Worm (Caenorhabditis elegans) whole organism, L4 larva: ENCODE measurements around the gene wdr-5.3.
A peak's percentile ranks its signal among the peaks of the same experiment; 100 is the strongest.

Experiments used
- F10B5.3 ChIP-seq: sonication (generic microtip); optimal IDR thresholded peaks from 2 replicates; lab custom pipeline; 2016; ENCODE audit warnings: mild to moderate bottlenecking, missing genetic modification characterization, missing compliant biosample characterization
- F44E2.7 ChIP-seq: fragments of 200-800 bp; sonication (Bioruptor generic); IDR thresholded peaks from 2 replicates; pipeline ENCODE4 v2.1.2; 2022; ENCODE audit warnings: missing genetic modification characterization, missing compliant biosample characterization
- T20F7.1 ChIP-seq: fragments of 200-800 bp; sonication (Bioruptor generic); optimal IDR thresholded peaks from 2 replicates; lab custom pipeline; 2018; ENCODE audit warnings: mild to moderate bottlenecking, missing genetic modification characterization, missing compliant biosample characterization
- T26A8.4 ChIP-seq: fragments of 200-800 bp; sonication (Bioruptor generic); IDR thresholded peaks from 2 replicates; pipeline ENCODE4 v1.3.6; 2022; ENCODE audit warnings: missing genetic modification characterization, missing compliant biosample characterization
- Y5F2A.4 ChIP-seq: fragments of 200-800 bp; sonication (Bioruptor generic); optimal IDR thresholded peaks from 2 replicates; lab custom pipeline; 2018; ENCODE audit warnings: mild to moderate bottlenecking, missing genetic modification characterization, missing compliant biosample characterization
- aha-1 ChIP-seq: fragments of 150-350 bp; peaks from one replicate; lab custom pipeline; 2014; ENCODE audit warnings: missing biosample characterization, missing genetic modification characterization
- arid-1 ChIP-seq: fragments of 200-800 bp; sonication (Bioruptor generic); conservative IDR thresholded peaks from 2 replicates; pipeline ENCODE4 v1.3.6; 2022; ENCODE audit warnings: missing genetic modification reagents, missing genetic modification characterization, missing compliant biosample characterization
- ceh-32 ChIP-seq: sonication (generic microtip); optimal IDR thresholded peaks from 2 replicates; lab custom pipeline; 2016; ENCODE audit warnings: mild to moderate bottlenecking, missing genetic modification characterization, missing compliant biosample characterization; ENCODE audit not compliant: poor library complexity
- ceh-62 ChIP-seq: sonication (generic microtip); optimal IDR thresholded peaks from 2 replicates; lab custom pipeline; 2017; ENCODE audit warnings: missing biosample characterization, missing genetic modification characterization
- ctbp-1 ChIP-seq: fragments of 200-800 bp; sonication (Bioruptor generic); IDR thresholded peaks from 2 replicates; pipeline ENCODE4 v1.3.6; 2022; ENCODE audit warnings: missing genetic modification reagents, missing genetic modification characterization, missing compliant biosample characterization
- daf-12 ChIP-seq: fragments of 150-350 bp; optimal IDR thresholded peaks from 2 replicates; lab custom pipeline; 2014; ENCODE audit warnings: missing biosample characterization, missing genetic modification reagents, missing genetic modification characterization
- daf-16 ChIP-seq, 3 experiments: sonication (generic microtip); optimal IDR thresholded peaks; 2 replicates each; lab custom pipeline; 2016 to 2017; ENCODE audit warnings: missing genetic modification characterization in 3 of 3, missing genetic modification reagents in 3 of 3, mild to moderate bottlenecking in 2 of 3, missing compliant biosample characterization in 2 of 3, missing biosample characterization in 1 of 3, moderate library complexity in 1 of 3
- dmd-6 ChIP-seq: fragments of 200-800 bp; sonication (Bioruptor generic); IDR thresholded peaks from 2 replicates; pipeline ENCODE4 v1.3.6; 2022; ENCODE audit warnings: missing genetic modification reagents, missing genetic modification characterization, missing compliant biosample characterization
- dmd-9 ChIP-seq: fragments of 200-800 bp; sonication (Bioruptor generic); IDR thresholded peaks from 2 replicates; pipeline ENCODE4 v1.3.6; 2022; ENCODE audit warnings: missing genetic modification reagents, missing genetic modification characterization, missing compliant biosample characterization
- dpl-1 ChIP-seq: fragments of 150-350 bp; optimal IDR thresholded peaks from 2 replicates; lab custom pipeline; 2014; ENCODE audit warnings: missing biosample characterization, missing genetic modification reagents, missing genetic modification characterization
- dve-1 ChIP-seq: sonication (generic microtip); optimal IDR thresholded peaks from 2 replicates; lab custom pipeline; 2017; ENCODE audit warnings: antibody characterized with exemption, mild to moderate bottlenecking, missing genetic modification characterization, missing compliant biosample characterization; ENCODE audit not compliant: insufficient read depth
- gei-8 ChIP-seq: fragments of 200-800 bp; sonication (Bioruptor generic); optimal IDR thresholded peaks from 2 replicates; lab custom pipeline; 2018; ENCODE audit warnings: mild to moderate bottlenecking, missing genetic modification characterization, missing compliant biosample characterization
- hlh-11 ChIP-seq: fragments of 200-800 bp; sonication (Bioruptor generic); optimal IDR thresholded peaks from 2 replicates; lab custom pipeline; 2018; ENCODE audit warnings: mild to moderate bottlenecking, missing genetic modification characterization, missing compliant biosample characterization
- lin-1 ChIP-seq: fragments of 200-800 bp; sonication (Bioruptor generic); IDR thresholded peaks from 2 replicates; pipeline ENCODE4 v1.3.6; 2022; ENCODE audit warnings: missing genetic modification reagents, missing genetic modification characterization, missing compliant biosample characterization
- lin-13 ChIP-seq: fragments of 150-350 bp; optimal IDR thresholded peaks from 2 replicates; lab custom pipeline; 2014; ENCODE audit warnings: missing biosample characterization, missing genetic modification reagents, missing genetic modification characterization
- lin-39 ChIP-seq: fragments of 150-350 bp; optimal IDR thresholded peaks from 2 replicates; lab custom pipeline; 2014; ENCODE audit warnings: missing biosample characterization, missing genetic modification reagents, missing genetic modification characterization
- madf-9 ChIP-seq: fragments of 200-800 bp; sonication (Bioruptor generic); conservative IDR thresholded peaks from 2 replicates; pipeline ENCODE4 v1.3.6; 2022; ENCODE audit warnings: missing genetic modification reagents, missing genetic modification characterization, missing compliant biosample characterization
- mes-2 ChIP-seq: sonication (generic microtip); optimal IDR thresholded peaks from 2 replicates; lab custom pipeline; 2016; ENCODE audit warnings: missing genotype, mild to moderate bottlenecking, missing genetic modification characterization, missing compliant biosample characterization; ENCODE audit not compliant: poor library complexity, severe bottlenecking
- mxl-3 ChIP-seq: fragments of 200-800 bp; sonication (Bioruptor generic); optimal IDR thresholded peaks from 2 replicates; lab custom pipeline; 2018; ENCODE audit warnings: mild to moderate bottlenecking, missing genetic modification characterization, missing compliant biosample characterization
- nhr-237 ChIP-seq: sonication (generic microtip); optimal IDR thresholded peaks from 2 replicates; lab custom pipeline; 2017; ENCODE audit warnings: missing biosample characterization, missing genetic modification characterization
- nhr-25 ChIP-seq: sonication (generic microtip); optimal IDR thresholded peaks from 2 replicates; lab custom pipeline; 2017; ENCODE audit warnings: missing genetic modification characterization, mild to moderate bottlenecking, missing compliant biosample characterization, antibody characterized with exemption, moderate library complexity, borderline replicate concordance; ENCODE audit not compliant: insufficient read depth
- nhr-28 ChIP-seq: fragments of 150-350 bp; optimal IDR thresholded peaks from 2 replicates; lab custom pipeline; 2014; ENCODE audit warnings: missing biosample characterization, missing genetic modification characterization
- nhr-48 ChIP-seq: sonication (generic microtip); optimal IDR thresholded peaks from 2 replicates; lab custom pipeline; 2016; ENCODE audit warnings: mild to moderate bottlenecking, missing genetic modification characterization, missing compliant biosample characterization
- nhr-77 ChIP-seq: fragments of 150-350 bp; optimal IDR thresholded peaks from 2 replicates; lab custom pipeline; 2014; ENCODE audit warnings: missing biosample characterization, missing genetic modification characterization
- php-3 ChIP-seq: fragments of 200-800 bp; sonication (Bioruptor generic); IDR thresholded peaks from 2 replicates; pipeline ENCODE4 v1.3.6; 2022; ENCODE audit warnings: missing genetic modification reagents, missing genetic modification characterization, missing compliant biosample characterization
- pqm-1 ChIP-seq: sonication (generic microtip); optimal IDR thresholded peaks from 2 replicates; lab custom pipeline; 2017; ENCODE audit warnings: missing biosample characterization, missing genetic modification characterization
- set-16 ChIP-seq: fragments of 200-800 bp; sonication (Bioruptor generic); IDR thresholded peaks from 2 replicates; pipeline ENCODE4 v1.3.6; 2022; ENCODE audit warnings: missing genetic modification reagents, missing genetic modification characterization, missing compliant biosample characterization
- snpc-4 ChIP-seq: fragments of 150-350 bp; optimal IDR thresholded peaks from 2 replicates; lab custom pipeline; 2014; ENCODE audit warnings: missing biosample characterization, missing genetic modification characterization
- tag-97 ChIP-seq: fragments of 200-800 bp; sonication (Bioruptor generic); IDR thresholded peaks from 2 replicates; pipeline ENCODE4 v1.3.6; 2022; ENCODE audit warnings: missing genetic modification characterization, missing compliant biosample characterization
- tra-1 ChIP-seq: fragments of 200-800 bp; sonication (Bioruptor generic); IDR thresholded peaks from 2 replicates; pipeline ENCODE4 v1.3.6; 2022; ENCODE audit warnings: missing genetic modification reagents, missing genetic modification characterization, missing compliant biosample characterization
- unc-130 ChIP-seq: sonication (generic microtip); optimal IDR thresholded peaks from 2 replicates; lab custom pipeline; 2016; ENCODE audit warnings: missing genetic modification reagents, missing genetic modification characterization, missing compliant biosample characterization
- unc-62 ChIP-seq, 3 experiments: fragments of 150-350 bp in 1 of 3; sonication (generic microtip); optimal IDR thresholded peaks in 2 of 3; peaks in 1 of 3; 1 replicate in 1 of 3; 2 replicates in 2 of 3; lab custom pipeline; 2014 to 2017; ENCODE audit warnings: missing biosample characterization in 3 of 3, missing genetic modification characterization in 3 of 3, missing genetic modification reagents in 3 of 3, missing genotype in 1 of 3

The wdr-5.3 gene

DNA sequence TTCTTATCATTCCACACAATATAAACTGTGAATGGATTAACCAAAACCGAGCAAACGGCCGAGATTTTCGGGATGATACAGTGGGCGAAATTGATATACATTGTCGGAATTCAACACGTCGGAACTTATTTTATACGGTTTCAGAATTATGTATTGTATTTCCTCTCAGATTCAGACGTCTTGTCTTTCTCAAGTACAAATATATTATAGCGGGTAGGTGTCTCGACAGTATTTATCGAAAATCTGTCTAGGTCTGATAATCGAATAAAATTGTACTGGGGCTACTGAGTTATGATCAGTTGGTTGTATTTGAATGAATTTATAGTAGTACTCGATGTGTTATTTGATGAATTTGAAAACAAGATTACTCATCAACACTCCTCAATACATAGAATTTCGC, 6.7 kb downstream of the wdr-5.3 start, which contains the start of gene srj-22 (continued):
- no peak for TF ChIP-seq ceh-32 (tag; lab: Kevin White, UChicago)

DNA sequence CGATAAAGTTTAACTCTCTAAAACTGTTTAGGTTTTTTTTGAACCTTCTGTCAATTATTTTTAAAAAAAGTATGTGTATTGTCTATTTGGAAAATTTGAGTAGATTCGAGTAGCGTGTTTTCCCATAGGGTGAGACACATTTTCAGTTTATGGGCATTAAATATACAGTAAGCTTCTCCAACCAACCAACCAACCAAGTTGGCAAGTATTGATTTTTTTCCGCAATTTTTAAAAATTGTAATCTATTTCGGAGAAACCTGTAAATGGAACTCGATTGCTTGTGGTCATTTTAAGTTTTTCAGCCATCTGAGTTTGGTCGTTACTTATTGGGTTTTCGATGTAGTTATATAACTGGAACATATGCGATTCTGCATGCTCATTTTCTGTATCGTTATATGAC, 8.1 kb downstream of the wdr-5.3 start, which contains the start of gene srj-21:
TSS of gene srj-21 (plus strand) at position 301 of the 400 bp plus-strand sequence.
- TF ChIP-seq mxl-3 (GFP tag; lab: Kevin White, UChicago): no peak
- no peak for TF ChIP-seq madf-9 (GFP tag; lab: Robert Waterston, UW)
- TF ChIP-seq unc-62 (GFP tag; optimal IDR thresholded peaks at IDR 0.05 in 1 of 2; lab: Kevin White, UChicago): no peak
- TF ChIP-seq unc-62 (tag; optimal IDR thresholded peaks at IDR 0.05; lab: Kevin White, UChicago): no peak

DNA sequence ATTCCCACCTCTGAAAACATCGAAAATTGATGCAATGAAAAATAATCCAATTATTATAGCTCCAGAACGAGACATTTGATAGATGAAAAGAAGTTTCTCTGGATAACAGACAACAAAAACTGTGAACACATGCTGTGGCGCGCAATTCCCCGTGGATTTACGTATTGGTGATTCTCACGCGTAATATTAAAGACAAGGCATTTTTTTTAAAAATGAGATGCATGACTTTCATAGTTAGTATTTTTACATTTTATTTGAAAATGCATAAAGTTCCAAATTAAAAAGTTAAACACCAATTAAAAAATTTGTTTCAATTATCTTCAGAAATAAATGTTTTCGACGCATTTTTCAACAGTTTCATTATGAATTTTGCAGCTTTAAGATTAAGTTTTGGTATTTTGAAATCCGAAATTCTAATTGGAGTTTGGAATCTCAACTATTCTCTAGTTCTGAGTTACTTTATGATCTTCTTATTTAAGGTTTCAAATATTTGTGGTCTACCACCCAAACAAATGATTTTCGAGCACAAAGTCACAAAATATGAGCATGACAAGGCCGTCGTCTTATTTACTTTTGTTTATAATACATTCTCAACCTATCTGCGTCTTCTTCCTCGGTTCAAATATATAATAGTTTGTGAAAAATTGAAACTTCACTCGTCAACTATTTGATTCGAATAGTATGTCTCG, 10.5 kb downstream of the wdr-5.3 start, which contains the start of the genes selt-1.2 and F28H7.2:
TSS of gene selt-1.2 (minus strand) at position 101 of the 689 bp plus-strand sequence.
TSS of gene F28H7.2 (plus strand) at position 639 of the 689 bp plus-strand sequence.
- TF ChIP-seq tag-97 (GFP tag; lab: Robert Waterston, UW) (no peak), mxl-3 (GFP tag; lab: Kevin White, UChicago) (no peak), gei-8 (no peak), unc-130 (GFP tag; lab: Kevin White, UChicago) (no peak), set-16 (GFP tag; lab: Robert Waterston, UW) (no peak), dve-1 (tag; lab: Kevin White, UChicago) (no peak), nhr-25 (tag; lab: Kevin White, UChicago) (no peak), dmd-9 (GFP tag; lab: Robert Waterston, UW) (no peak), tra-1 (no peak), F44E2.7 (GFP tag; lab: Robert Waterston, UW) (no peak), ctbp-1 (GFP tag; lab: Robert Waterston, UW) (no peak), snpc-4 (tag; lab: Kevin White, UChicago) (no peak), aha-1 (tag; lab: Kevin White, UChicago) (no peak), nhr-237 (tag; lab: Kevin White, UChicago) (no peak), lin-1 (GFP tag; lab: Robert Waterston, UW) (no peak), lin-39 (tag; lab: Kevin White, UChicago) (no peak)

DNA sequence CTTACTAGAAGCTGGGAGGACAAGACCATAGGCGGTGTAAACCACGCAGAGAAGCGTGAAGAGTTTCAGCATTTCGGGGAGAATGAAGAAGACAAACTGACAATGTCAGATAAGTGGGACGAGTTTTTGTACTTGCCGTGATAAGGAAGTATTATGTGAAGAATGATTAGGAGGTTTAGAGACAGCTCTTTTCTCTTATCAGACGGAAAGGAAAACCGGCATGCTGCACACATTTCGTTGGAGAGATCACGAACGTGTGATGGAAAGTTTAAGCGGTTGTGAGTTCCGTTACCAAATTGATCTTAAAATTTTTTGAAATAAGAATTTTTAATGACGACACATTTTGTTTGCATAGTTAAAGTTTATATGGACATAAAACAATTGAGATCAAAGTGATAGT, 13.7 kb downstream of the wdr-5.3 start, which contains the start of gene F28H7.3:
TSS of gene F28H7.3 (minus strand) at position 159 of the 400 bp plus-strand sequence.
- no peak for TF ChIP-seq T20F7.1 (GFP tag; lab: Kevin White, UChicago)
- no peak for TF ChIP-seq F10B5.3 (tag; lab: Kevin White, UChicago)
- peak; percentile 45; the same call in 1 of the 2 replicates for TF ChIP-seq tra-1
- peak; percentile 77 for TF ChIP-seq dve-1 (tag; lab: Kevin White, UChicago)
- TF ChIP-seq mxl-3 (GFP tag; lab: Kevin White, UChicago): peak; percentile 46
- no peak for TF ChIP-seq daf-12 (tag; lab: Kevin White, UChicago)
- TF ChIP-seq arid-1 (GFP tag; lab: Robert Waterston, UW): no peak
- TF ChIP-seq T26A8.4 (GFP tag; lab: Robert Waterston, UW): no peak
- no peak for TF ChIP-seq lin-13 (GFP tag; lab: Kevin White, UChicago)
- TF ChIP-seq lin-1 (GFP tag; lab: Robert Waterston, UW): peak; percentile 61; the same call in 1 of the 2 replicates
- TF ChIP-seq Y5F2A.4: no peak
- TF ChIP-seq php-3 (GFP tag; lab: Robert Waterston, UW): 0 out of 2 replicates have a peak, but pooled peaks have one; percentile 45
- TF ChIP-seq pqm-1 (tag; lab: Kevin White, UChicago): peak; percentile 94
- TF ChIP-seq hlh-11 (tag; lab: Kevin White, UChicago): peak; percentile 65
- peak; percentile 41 for TF ChIP-seq nhr-48 (tag; lab: Kevin White, UChicago)
- TF ChIP-seq nhr-77 (tag; lab: Kevin White, UChicago): peak; percentile 49
- TF ChIP-seq ceh-62 (tag; lab: Kevin White, UChicago): no peak
- no peak for TF ChIP-seq mes-2 (tag; lab: Kevin White, UChicago)
- TF ChIP-seq daf-16 (GFP tag; optimal IDR thresholded peaks at IDR 0.05; lab: Kevin White, UChicago): no peak
- peak; percentile 51 for TF ChIP-seq daf-16 (tag; optimal IDR thresholded peaks at IDR 0.05; lab: Kevin White, UChicago)
- peak; percentile 97 for TF ChIP-seq dmd-6 (GFP tag; lab: Robert Waterston, UW)
- no peak for TF ChIP-seq dpl-1 (GFP tag; lab: Kevin White, UChicago)
- peak; percentile 73 for TF ChIP-seq nhr-28 (tag; lab: Kevin White, UChicago)
